Fruit fly (Drosophila melanogaster) whole organism, embryonic: ENCODE results near the gene CG14839.

Experiments used
- Aef1 ChIP-seq: fragments of 200-800 bp; sonication (Bioruptor generic); IDR thresholded peaks from 3 replicates; pipeline ENCODE4 v1.3.6; 2022; ENCODE audit warnings: missing biosample characterization, missing genetic modification characterization
- CG10209 ChIP-seq: fragments of 200-800 bp; sonication (Bioruptor generic); optimal IDR thresholded peaks from 3 replicates; lab custom pipeline; 2017; ENCODE audit warnings: missing biosample characterization, mild to moderate bottlenecking, missing genetic modification characterization, missing genetic modification reagents
- CG10366 ChIP-seq: fragments of 200-800 bp; sonication (Bioruptor generic); IDR thresholded peaks from 2 replicates; pipeline ENCODE4 v1.3.6; 2022; ENCODE audit warnings: missing biosample characterization, missing genetic modification characterization
- CG10431 ChIP-seq: fragments of 200-800 bp; sonication (Bioruptor generic); optimal IDR thresholded peaks from 3 replicates; lab custom pipeline; 2018; ENCODE audit warnings: missing biosample characterization, mild to moderate bottlenecking, missing genetic modification characterization
- CG10543 ChIP-seq: fragments of 200-800 bp; sonication (Bioruptor generic); optimal IDR thresholded peaks from 3 replicates; lab custom pipeline; 2017; ENCODE audit warnings: missing biosample characterization, mild to moderate bottlenecking, missing genetic modification characterization, moderate library complexity
- CG11723 ChIP-seq: fragments of 200-800 bp; sonication (Bioruptor generic); optimal IDR thresholded peaks from 2 replicates; lab custom pipeline; 2017; ENCODE audit warnings: missing biosample characterization, mild to moderate bottlenecking, missing genetic modification characterization
- CG18619 ChIP-seq: fragments of 200-800 bp; sonication (Bioruptor generic); optimal IDR thresholded peaks from 3 replicates; lab custom pipeline; 2017; ENCODE audit warnings: missing biosample characterization, mild to moderate bottlenecking, missing genetic modification characterization
- CG2889 ChIP-seq: fragments of 200-800 bp; sonication (Bioruptor generic); IDR thresholded peaks from 3 replicates; pipeline ENCODE4 v1.3.6; 2022; ENCODE audit warnings: missing biosample characterization, missing genetic modification characterization
- CG3838 ChIP-seq: fragments of 200-800 bp; sonication (Bioruptor generic); optimal IDR thresholded peaks from 3 replicates; lab custom pipeline; 2016; ENCODE audit warnings: missing biosample characterization, missing genetic modification characterization
- CG4328 ChIP-seq: fragments of 200-800 bp; sonication (Bioruptor generic); optimal IDR thresholded peaks from 3 replicates; lab custom pipeline; 2017; ENCODE audit warnings: missing biosample characterization, missing genetic modification reagents, missing genetic modification characterization
- CG4707 ChIP-seq: fragments of 200-800 bp; sonication (Bioruptor generic); optimal IDR thresholded peaks from 2 replicates; lab custom pipeline; 2018; ENCODE audit warnings: missing biosample characterization, mild to moderate bottlenecking, missing genetic modification characterization, moderate library complexity
- CG8359 ChIP-seq: fragments of 200-800 bp; sonication (Bioruptor generic); optimal IDR thresholded peaks from 2 replicates; lab custom pipeline; 2017; ENCODE audit warnings: missing biosample characterization, mild to moderate bottlenecking, missing genetic modification characterization, borderline replicate concordance
- CG8765 ChIP-seq: fragments of 200-800 bp; sonication (Bioruptor generic); IDR thresholded peaks from 2 replicates; pipeline ENCODE4 v1.3.6; 2022; ENCODE audit warnings: missing biosample characterization, missing genetic modification characterization
- CG9727 ChIP-seq: fragments of 200-800 bp; sonication (Bioruptor generic); optimal IDR thresholded peaks from 3 replicates; lab custom pipeline; 2017; ENCODE audit warnings: missing biosample characterization, mild to moderate bottlenecking, missing genetic modification characterization
- CoRest ChIP-seq: fragments of 200-800 bp; sonication (Bioruptor generic); optimal IDR thresholded peaks from 3 replicates; lab custom pipeline; 2018; ENCODE audit warnings: missing biosample characterization, mild to moderate bottlenecking, missing genetic modification characterization, moderate library complexity
- CrebB ChIP-seq: fragments of 200-800 bp; sonication (Bioruptor generic); optimal IDR thresholded peaks from 3 replicates; lab custom pipeline; 2018; ENCODE audit warnings: missing biosample characterization, mild to moderate bottlenecking, missing genetic modification characterization
- Dek ChIP-seq: fragments of 200-800 bp; sonication (Bioruptor generic); optimal IDR thresholded peaks from 3 replicates; lab custom pipeline; 2019; ENCODE audit warnings: missing biosample characterization, mild to moderate bottlenecking, missing genetic modification characterization, moderate library complexity
- Hr78 ChIP-seq, 2 experiments: fragments of 200-800 bp in 1 of 2; fragments of >200 bp in 1 of 2; sonication (Bioruptor generic) in 1 of 2; optimal IDR thresholded peaks; 2 replicates each; lab custom pipeline; 2017 to 2019; ENCODE audit warnings: missing biosample characterization in 2 of 2, missing genetic modification characterization in 2 of 2, mild to moderate bottlenecking in 1 of 2, moderate library complexity in 1 of 2
- Jarid2 ChIP-seq: fragments of 200-800 bp; sonication (Bioruptor generic); optimal IDR thresholded peaks from 3 replicates; lab custom pipeline; 2017; ENCODE audit warnings: mild to moderate bottlenecking, missing biosample characterization, missing genetic modification reagents, missing genetic modification characterization
- Xbp1 ChIP-seq: fragments of 200-800 bp; sonication (Bioruptor generic); optimal IDR thresholded peaks from 3 replicates; lab custom pipeline; 2016; ENCODE audit warnings: missing biosample characterization, mild to moderate bottlenecking, missing genetic modification characterization
- Xrp1 ChIP-seq: fragments of 200-800 bp; sonication (Bioruptor generic); IDR thresholded peaks from 2 replicates; pipeline ENCODE4 v1.3.6; 2022; ENCODE audit warnings: missing biosample characterization, missing genetic modification characterization
- YL-1 ChIP-seq: fragments of 200-800 bp; sonication (Bioruptor generic); optimal IDR thresholded peaks from 3 replicates; lab custom pipeline; 2017; ENCODE audit warnings: missing biosample characterization, mild to moderate bottlenecking, missing genetic modification characterization
- caup ChIP-seq: fragments of 200-800 bp; sonication (Bioruptor generic); optimal IDR thresholded peaks from 3 replicates; lab custom pipeline; 2017; ENCODE audit warnings: missing biosample characterization, mild to moderate bottlenecking, missing genetic modification characterization, moderate library complexity; ENCODE audit not compliant: severe bottlenecking
- crc ChIP-seq: fragments of 200-800 bp; sonication (Bioruptor generic); optimal IDR thresholded peaks from 2 replicates; lab custom pipeline; 2016; ENCODE audit warnings: missing biosample characterization, missing genetic modification characterization
- crp ChIP-seq, 2 experiments: fragments of 200-800 bp; sonication (Bioruptor generic); optimal IDR thresholded peaks; 2 replicates in 1 of 2; 3 replicates in 1 of 2; lab custom pipeline; 2017; ENCODE audit warnings: missing biosample characterization in 2 of 2, missing genetic modification characterization in 2 of 2, mild to moderate bottlenecking in 1 of 2, moderate library complexity in 1 of 2
- dpn ChIP-seq, 2 experiments: fragments of 200-800 bp; sonication (Bioruptor generic); optimal IDR thresholded peaks; 3 replicates each; lab custom pipeline; 2016; ENCODE audit warnings: missing biosample characterization in 2 of 2, missing genetic modification characterization in 2 of 2
- emc ChIP-seq: fragments of 200-800 bp; sonication (Bioruptor generic); optimal IDR thresholded peaks from 2 replicates; lab custom pipeline; 2016; ENCODE audit warnings: missing biosample characterization, missing genetic modification characterization
- ham ChIP-seq: fragments of 200-800 bp; sonication (Bioruptor generic); IDR thresholded peaks from 2 replicates; pipeline ENCODE4 v1.3.6; 2022; ENCODE audit warnings: missing biosample characterization, missing genetic modification characterization
- nerfin-1 ChIP-seq: fragments of 200-800 bp; sonication (Bioruptor generic); optimal IDR thresholded peaks from 3 replicates; lab custom pipeline; 2019; ENCODE audit warnings: missing biosample characterization, mild to moderate bottlenecking, missing genetic modification characterization, moderate library complexity
- row ChIP-seq: fragments of 200-800 bp; sonication (Bioruptor generic); IDR thresholded peaks from 3 replicates; pipeline ENCODE4 v1.3.6; 2022; ENCODE audit warnings: missing biosample characterization, missing genetic modification characterization
- run ChIP-seq: fragments of 200-800 bp; sonication (Bioruptor generic); optimal IDR thresholded peaks from 3 replicates; lab custom pipeline; 2018; ENCODE audit warnings: missing biosample characterization, mild to moderate bottlenecking, missing genetic modification characterization
- salm ChIP-seq: fragments of 200-800 bp; sonication (Bioruptor generic); optimal IDR thresholded peaks from 2 replicates; lab custom pipeline; 2018; ENCODE audit warnings: missing biosample characterization, mild to moderate bottlenecking, missing genetic modification characterization
- sens-2 ChIP-seq: fragments of 200-800 bp; sonication (Bioruptor generic); IDR thresholded peaks from 2 replicates; pipeline ENCODE4 v1.3.6; 2022; ENCODE audit warnings: missing biosample characterization, missing genetic modification characterization
- slou ChIP-seq: fragments of 200-800 bp; sonication (Bioruptor generic); optimal IDR thresholded peaks from 3 replicates; lab custom pipeline; 2016; ENCODE audit warnings: missing biosample characterization, missing genetic modification characterization
- sna ChIP-seq: fragments of 200-800 bp; sonication (Bioruptor generic); IDR thresholded peaks from 2 replicates; pipeline ENCODE4 v1.3.6; 2022; ENCODE audit warnings: missing biosample characterization, missing genetic modification characterization; ENCODE audit not compliant: partially characterized antibody
- vnd ChIP-seq: fragments of 200-800 bp; sonication (Bioruptor generic); IDR thresholded peaks from 3 replicates; pipeline ENCODE4 v1.3.6; 2022; ENCODE audit warnings: missing biosample characterization, missing genetic modification characterization; ENCODE audit not compliant: partially characterized antibody
- zf30C ChIP-seq: fragments of 200-800 bp; sonication (Bioruptor generic); optimal IDR thresholded peaks from 3 replicates; lab custom pipeline; 2018; ENCODE audit warnings: missing biosample characterization, mild to moderate bottlenecking, missing genetic modification characterization

The CG14839 gene

DNA sequence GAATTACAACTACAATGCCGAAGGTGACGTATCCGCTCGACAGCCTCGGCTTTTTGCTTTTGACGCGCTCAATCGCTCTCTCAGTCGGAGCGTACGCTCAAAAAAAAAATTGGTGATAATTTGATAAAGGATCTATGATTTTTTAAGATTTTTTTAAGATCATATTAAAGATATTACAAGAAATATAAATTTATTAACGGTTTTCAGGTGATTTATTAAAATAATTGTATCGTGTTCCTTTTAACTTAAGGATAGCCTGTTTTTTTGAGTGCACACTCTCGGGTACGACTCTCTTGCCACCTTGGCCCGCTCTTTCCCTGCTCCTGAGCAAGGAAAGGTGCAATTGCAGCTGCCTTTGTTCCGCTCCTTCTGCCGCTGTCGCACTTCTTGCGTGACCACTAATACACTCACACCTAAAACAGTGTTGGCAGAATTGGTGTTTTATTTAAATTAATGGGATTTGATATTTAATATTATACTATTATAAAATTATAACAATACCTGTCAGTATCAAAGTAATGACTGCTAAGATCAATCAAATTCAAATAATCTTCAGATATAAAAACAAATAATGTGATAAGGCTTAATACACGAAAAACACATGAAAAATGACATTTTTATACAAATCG, 15.8 kb downstream of the CG14839 start (continued):
- TF ChIP-seq run (tag; lab: Kevin White, UChicago) (peak; percentile 41), crc (GFP tag; lab: Kevin White, UChicago) (no peak), YL-1 (GFP tag; lab: Kevin White, UChicago) (peak; percentile 38), nerfin-1 (tag; lab: Kevin White, UChicago) (peak; percentile 60), CG11723 (GFP tag; lab: Kevin White, UChicago) (no peak), sna (GFP tag; lab: Robert Waterston, UW) (no peak), emc (GFP tag; lab: Kevin White, UChicago) (no peak), dpn (GFP tag; optimal IDR thresholded peaks at IDR 0.05; lab: Kevin White, UChicago) (peak; percentile 41 to 62), CrebB (tag; lab: Kevin White, UChicago) (peak; percentile 78), CG3838 (GFP tag; lab: Kevin White, UChicago) (peak; percentile 31), CG4707 (GFP tag; lab: Kevin White, UChicago) (peak; percentile 49), CG10366 (GFP tag; lab: Robert Waterston, UW) (peak; percentile 74), row (GFP tag; lab: Robert Waterston, UW) (peak; percentile 90), CG8765 (GFP tag; lab: Robert Waterston, UW) (peak; percentile 89), CG10209 (GFP tag; lab: Kevin White, UChicago) (peak; percentile 86), slou (GFP tag; lab: Kevin White, UChicago) (peak; percentile 2), Hr78 (GFP tag; optimal IDR thresholded peaks at IDR 0.05; lab: Kevin White, UChicago) (no peak), caup (GFP tag; lab: Kevin White, UChicago) (peak; percentile 75), CG10543 (GFP tag; lab: Kevin White, UChicago) (peak; percentile 36), CG8359 (peak; percentile 57), Xbp1 (peak; percentile 67), CG2889 (no peak), CoRest (peak; percentile 79), zf30C (GFP tag; lab: Kevin White, UChicago) (peak; percentile 97), Aef1 (peak; percentile 54), vnd (no peak), CG10431 (GFP tag; lab: Kevin White, UChicago) (no peak), CG4328 (GFP tag; lab: Kevin White, UChicago) (no peak), crp (GFP tag; optimal IDR thresholded peaks at IDR 0.05; lab: Kevin White, UChicago) (peak in 1 of 2 experiments; percentile 10), CG18619 (peak; percentile 73), Xrp1 (GFP tag; lab: Robert Waterston, UW) (peak; percentile 97), salm (tag; lab: Kevin White, UChicago) (peak; percentile 74), CG9727 (GFP tag; lab: Kevin White, UChicago) (peak; percentile 97), sens-2 (GFP tag; lab: Robert Waterston, UW) (0 out of 2 replicates have a peak, but pooled peaks have one; percentile 50), ham (no peak), Jarid2 (GFP tag; lab: Kevin White, UChicago) (no peak), Dek (tag; lab: Kevin White, UChicago) (peak; percentile 67)
